Worm (Caenorhabditis elegans) whole organism, mixed stage, embryonic: ENCODE measurements around the gene ugt-21.

Experiments used
- blmp-1 ChIP-seq: fragments of 150-350 bp; optimal IDR thresholded peaks from 2 replicates; lab custom pipeline; 2014; ENCODE audit warnings: missing biosample characterization, missing genetic modification characterization
- lin-13 ChIP-seq: fragments of 150-350 bp; optimal IDR thresholded peaks from 2 replicates; lab custom pipeline; 2014; ENCODE audit warnings: missing biosample characterization, missing genetic modification characterization
- nhr-12 ChIP-seq: fragments of 150-350 bp; optimal IDR thresholded peaks from 2 replicates; lab custom pipeline; 2014; ENCODE audit warnings: missing biosample characterization, missing genetic modification characterization
- nhr-28 ChIP-seq: fragments of 150-350 bp; optimal IDR thresholded peaks from 2 replicates; lab custom pipeline; 2014; ENCODE audit warnings: missing biosample characterization, missing genetic modification characterization
- nhr-76 ChIP-seq: sonication (generic microtip); optimal IDR thresholded peaks from 2 replicates; lab custom pipeline; 2017; ENCODE audit warnings: missing biosample characterization, missing genetic modification characterization
- snpc-4 ChIP-seq: fragments of 150-350 bp; optimal IDR thresholded peaks from 2 replicates; lab custom pipeline; 2014; ENCODE audit warnings: missing biosample characterization, missing genetic modification characterization
- unc-62 ChIP-seq: fragments of 150-350 bp; optimal IDR thresholded peaks from 2 replicates; lab custom pipeline; 2014; ENCODE audit warnings: missing biosample characterization, missing genetic modification reagents, missing genetic modification characterization
- zip-8 ChIP-seq: fragments of 150-350 bp; optimal IDR thresholded peaks from 2 replicates; lab custom pipeline; 2014; ENCODE audit warnings: missing biosample characterization, missing genetic modification characterization

ce11 chrIV:9464345-9464783 lies 35.7 kb upstream of the ugt-21 start:
- no peak for TF ChIP-seq nhr-12
- TF ChIP-seq zip-8 = no peak
- TF ChIP-seq lin-13 (tag; lab: Kevin White, UChicago) = no peak
- no peak for TF ChIP-seq nhr-28 (tag; lab: Kevin White, UChicago)
- no peak for TF ChIP-seq blmp-1 (tag; lab: Kevin White, UChicago)
- TF ChIP-seq unc-62 (GFP tag; lab: Kevin White, UChicago) = no peak
- TF ChIP-seq nhr-76 = no peak
- no peak for TF ChIP-seq snpc-4 (tag; lab: Kevin White, UChicago)
